Fruit fly (Drosophila melanogaster) whole organism, embryonic: ENCODE results near the gene Fnta.

Experiments used
- ATbp ChIP-seq: fragments of 200-800 bp; sonication (Bioruptor generic); optimal IDR thresholded peaks from 2 replicates; lab custom pipeline; 2017; ENCODE audit warnings: missing biosample characterization, mild to moderate bottlenecking, missing genetic modification characterization, missing genetic modification reagents
- Blimp-1 ChIP-seq: fragments of 200-800 bp; sonication (Bioruptor generic); optimal IDR thresholded peaks from 3 replicates; lab custom pipeline; 2018; ENCODE audit warnings: missing biosample characterization, missing genetic modification characterization, mild to moderate bottlenecking, moderate library complexity, missing genetic modification reagents
- CG10366 ChIP-seq: fragments of 200-800 bp; sonication (Bioruptor generic); IDR thresholded peaks from 2 replicates; pipeline ENCODE4 v1.3.6; 2022; ENCODE audit warnings: missing biosample characterization, missing genetic modification characterization
- CG10431 ChIP-seq: fragments of 200-800 bp; sonication (Bioruptor generic); optimal IDR thresholded peaks from 3 replicates; lab custom pipeline; 2018; ENCODE audit warnings: missing biosample characterization, mild to moderate bottlenecking, missing genetic modification characterization
- CG10979 ChIP-seq: fragments of 200-800 bp; sonication (Bioruptor generic); optimal IDR thresholded peaks from 2 replicates; lab custom pipeline; 2018; ENCODE audit warnings: missing biosample characterization, mild to moderate bottlenecking, missing genetic modification characterization, moderate library complexity
- CG12659 ChIP-seq: fragments of 200-800 bp; sonication (Bioruptor generic); optimal IDR thresholded peaks from 3 replicates; lab custom pipeline; 2017; ENCODE audit warnings: mild to moderate bottlenecking, missing biosample characterization, missing genetic modification reagents, missing genetic modification characterization
- CG13287 ChIP-seq: fragments of 200-800 bp; sonication (Bioruptor generic); IDR thresholded peaks from 2 replicates; pipeline ENCODE4 v1.3.6; 2022; ENCODE audit warnings: missing biosample characterization, missing genetic modification characterization; ENCODE audit not compliant: partially characterized antibody
- CG16813 ChIP-seq: fragments of 200-800 bp; sonication (Bioruptor generic); IDR thresholded peaks from 3 replicates; pipeline ENCODE4 v1.3.6; 2022; ENCODE audit warnings: missing biosample characterization, missing genetic modification characterization; ENCODE audit not compliant: partially characterized antibody
- CG17328 ChIP-seq: fragments of 200-800 bp; sonication (Bioruptor generic); IDR thresholded peaks from 2 replicates; pipeline ENCODE4 v1.3.6; 2022; ENCODE audit warnings: missing biosample characterization, missing genetic modification characterization
- CG17359 ChIP-seq: fragments of 200-800 bp; sonication (Bioruptor generic); optimal IDR thresholded peaks from 3 replicates; lab custom pipeline; 2018; ENCODE audit warnings: missing biosample characterization, mild to moderate bottlenecking, missing genetic modification characterization, moderate library complexity
- CG17802 ChIP-seq: fragments of 200-800 bp; sonication (Bioruptor generic); optimal IDR thresholded peaks from 2 replicates; lab custom pipeline; 2018; ENCODE audit warnings: missing biosample characterization, mild to moderate bottlenecking, missing genetic modification characterization, moderate library complexity
- CG18262 ChIP-seq: fragments of 200-800 bp; optimal IDR thresholded peaks from 3 replicates; lab custom pipeline; 2019; ENCODE audit warnings: missing biosample characterization, mild to moderate bottlenecking, missing genetic modification characterization, moderate library complexity
- CG18476 ChIP-seq: fragments of 200-800 bp; sonication (Bioruptor generic); optimal IDR thresholded peaks from 2 replicates; lab custom pipeline; 2016; ENCODE audit warnings: missing biosample characterization, mild to moderate bottlenecking, missing genetic modification characterization
- CG2875 ChIP-seq: fragments of 200-800 bp; sonication (Bioruptor generic); optimal IDR thresholded peaks from 2 replicates; lab custom pipeline; 2017; ENCODE audit warnings: missing biosample characterization, mild to moderate bottlenecking, missing genetic modification characterization, missing genetic modification reagents
- CG31388 ChIP-seq: fragments of 200-800 bp; sonication (Bioruptor generic); optimal IDR thresholded peaks from 2 replicates; lab custom pipeline; 2016; ENCODE audit warnings: missing biosample characterization, missing genetic modification characterization
- CG4404 ChIP-seq: fragments of 200-800 bp; sonication (Bioruptor generic); IDR thresholded peaks from 2 replicates; pipeline ENCODE4 v1.3.6; 2022; ENCODE audit warnings: missing biosample characterization, missing genetic modification characterization
- CG4854 ChIP-seq: fragments of 200-800 bp; sonication (Bioruptor generic); optimal IDR thresholded peaks from 2 replicates; lab custom pipeline; 2016; ENCODE audit warnings: missing biosample characterization, missing genetic modification characterization, inconsistent platforms
- CG7271 ChIP-seq: fragments of 200-800 bp; sonication (Bioruptor generic); optimal IDR thresholded peaks from 2 replicates; lab custom pipeline; 2018; ENCODE audit warnings: missing biosample characterization, mild to moderate bottlenecking, missing genetic modification characterization, moderate library complexity
- CG7745 ChIP-seq: fragments of 200-800 bp; sonication (Bioruptor generic); optimal IDR thresholded peaks from 2 replicates; lab custom pipeline; 2018; ENCODE audit warnings: missing biosample characterization, mild to moderate bottlenecking, missing genetic modification characterization, moderate library complexity
- CG8944 ChIP-seq: fragments of 200-800 bp; sonication (Bioruptor generic); optimal IDR thresholded peaks from 3 replicates; lab custom pipeline; 2016; ENCODE audit warnings: missing biosample characterization, missing genetic modification characterization
- CG9932 ChIP-seq: fragments of 200-800 bp; sonication (Bioruptor generic); IDR thresholded peaks from 2 replicates; pipeline ENCODE4 v1.3.6; 2022; ENCODE audit warnings: missing biosample characterization, missing genetic modification characterization
- CkIIα-i1 ChIP-seq: fragments of 200-800 bp; sonication (Bioruptor generic); IDR thresholded peaks from 2 replicates; pipeline ENCODE4 v1.3.6; 2022; ENCODE audit warnings: missing biosample characterization, missing genetic modification characterization
- Dll ChIP-seq: fragments of 200-800 bp; sonication (Bioruptor generic); IDR thresholded peaks from 4 replicates; pipeline ENCODE4 v1.3.6; 2022; ENCODE audit warnings: missing biosample characterization, missing genetic modification characterization; ENCODE audit not compliant: partially characterized antibody
- Hmr ChIP-seq: fragments of 200-800 bp; sonication (Bioruptor generic); optimal IDR thresholded peaks from 3 replicates; lab custom pipeline; 2017; ENCODE audit warnings: mild to moderate bottlenecking, missing biosample characterization, missing genetic modification reagents, missing genetic modification characterization
- MTF-1 ChIP-seq: fragments of 200-800 bp; sonication (Bioruptor generic); optimal IDR thresholded peaks from 2 replicates; lab custom pipeline; 2018; ENCODE audit warnings: missing biosample characterization, mild to moderate bottlenecking, missing genetic modification characterization, borderline replicate concordance
- Mes4 ChIP-seq: fragments of 200-800 bp; sonication (Bioruptor generic); optimal IDR thresholded peaks from 2 replicates; lab custom pipeline; 2016; ENCODE audit warnings: missing biosample characterization, missing genetic modification characterization
- Nf-YB ChIP-seq: fragments of 200-800 bp; sonication (Bioruptor generic); optimal IDR thresholded peaks from 3 replicates; lab custom pipeline; 2019; ENCODE audit warnings: missing biosample characterization, mild to moderate bottlenecking, missing genetic modification characterization, moderate library complexity
- Six4 ChIP-seq: fragments of 200-800 bp; sonication (Bioruptor generic); optimal IDR thresholded peaks from 2 replicates; lab custom pipeline; 2016; ENCODE audit warnings: missing biosample characterization, missing genetic modification characterization
- Spps ChIP-seq: fragments of 200-800 bp; sonication (Bioruptor generic); optimal IDR thresholded peaks from 2 replicates; lab custom pipeline; 2018; ENCODE audit warnings: missing biosample characterization, mild to moderate bottlenecking, missing genetic modification characterization
- ab ChIP-seq: fragments of 200-800 bp; sonication (Bioruptor generic); optimal IDR thresholded peaks from 2 replicates; lab custom pipeline; 2016; ENCODE audit warnings: missing biosample characterization, missing genetic modification characterization
- ara ChIP-seq: fragments of 200-800 bp; sonication (Bioruptor generic); IDR thresholded peaks from 2 replicates; pipeline ENCODE4 v1.3.6; 2022; ENCODE audit warnings: missing biosample characterization, missing genetic modification characterization
- ato ChIP-seq: fragments of 200-800 bp; sonication (Bioruptor generic); IDR thresholded peaks from 2 replicates; pipeline ENCODE4 v1.3.6; 2022; ENCODE audit warnings: missing biosample characterization, missing genetic modification characterization; ENCODE audit not compliant: partially characterized antibody
- bab2 ChIP-seq: fragments of 200-800 bp; sonication (Bioruptor generic); optimal IDR thresholded peaks from 2 replicates; lab custom pipeline; 2016; ENCODE audit warnings: missing biosample characterization, missing genetic modification characterization
- btn ChIP-seq: fragments of 200-800 bp; sonication (Bioruptor generic); optimal IDR thresholded peaks from 2 replicates; lab custom pipeline; 2016; ENCODE audit warnings: missing biosample characterization, missing genetic modification characterization
- cwo ChIP-seq: fragments of 200-800 bp; sonication (Bioruptor generic); optimal IDR thresholded peaks from 3 replicates; lab custom pipeline; 2017; ENCODE audit warnings: missing biosample characterization, missing genetic modification characterization, mild to moderate bottlenecking, moderate library complexity, missing genetic modification reagents
- danr ChIP-seq: fragments of 200-800 bp; sonication (Bioruptor generic); IDR thresholded peaks from 2 replicates; pipeline ENCODE4 v1.3.6; 2022; ENCODE audit warnings: missing biosample characterization, missing genetic modification characterization
- dysf ChIP-seq: fragments of 200-800 bp; sonication (Bioruptor generic); IDR thresholded peaks from 3 replicates; pipeline ENCODE4 v1.3.6; 2022; ENCODE audit warnings: missing biosample characterization, missing genetic modification characterization
- ewg ChIP-seq: fragments of 200-800 bp; sonication (Bioruptor generic); optimal IDR thresholded peaks from 3 replicates; lab custom pipeline; 2017; ENCODE audit warnings: mild to moderate bottlenecking, missing biosample characterization, missing genetic modification reagents, missing genetic modification characterization
- eyg ChIP-seq: fragments of 200-800 bp; sonication (Bioruptor generic); optimal IDR thresholded peaks from 3 replicates; lab custom pipeline; 2016; ENCODE audit warnings: missing biosample characterization, missing genetic modification characterization
- gfzf ChIP-seq: fragments of 200-800 bp; sonication (Bioruptor generic); optimal IDR thresholded peaks from 2 replicates; lab custom pipeline; 2016; ENCODE audit warnings: missing biosample characterization, mild to moderate bottlenecking, missing genetic modification characterization, moderate library complexity
- grn ChIP-seq: fragments of 200-800 bp; sonication (Bioruptor generic); optimal IDR thresholded peaks from 3 replicates; lab custom pipeline; 2017; ENCODE audit warnings: missing biosample characterization, missing genetic modification characterization
- hb ChIP-seq: fragments of 200-800 bp; sonication (Bioruptor generic); IDR thresholded peaks from 3 replicates; pipeline ENCODE4 v1.3.6; 2022; ENCODE audit warnings: missing biosample characterization, missing genetic modification characterization; ENCODE audit not compliant: partially characterized antibody
- peb ChIP-seq: fragments of 200-800 bp; sonication (Bioruptor generic); IDR thresholded peaks from 2 replicates; pipeline ENCODE4 v1.3.6; 2022; ENCODE audit warnings: missing biosample characterization, missing genetic modification characterization
- pho ChIP-seq: fragments of 200-800 bp; sonication (Bioruptor generic); optimal IDR thresholded peaks from 2 replicates; lab custom pipeline; 2016; ENCODE audit warnings: missing biosample characterization, missing genetic modification characterization
- psq ChIP-seq: fragments of 200-800 bp; sonication (Bioruptor generic); optimal IDR thresholded peaks from 2 replicates; lab custom pipeline; 2017; ENCODE audit warnings: missing biosample characterization, missing genetic modification characterization
- repo ChIP-seq: fragments of 200-800 bp; sonication (Bioruptor generic); optimal IDR thresholded peaks from 2 replicates; lab custom pipeline; 2016; ENCODE audit warnings: missing biosample characterization, missing genetic modification characterization
- row ChIP-seq: fragments of 200-800 bp; sonication (Bioruptor generic); IDR thresholded peaks from 3 replicates; pipeline ENCODE4 v1.3.6; 2022; ENCODE audit warnings: missing biosample characterization, missing genetic modification characterization
- sim ChIP-seq: fragments of 200-800 bp; sonication (Bioruptor generic); IDR thresholded peaks from 2 replicates; pipeline ENCODE4 v1.3.6; 2022; ENCODE audit warnings: missing biosample characterization, missing genetic modification characterization
- so ChIP-seq: fragments of 200-800 bp; sonication (Bioruptor generic); IDR thresholded peaks from 3 replicates; pipeline ENCODE4 v1.3.6; 2022; ENCODE audit warnings: missing biosample characterization, missing genetic modification characterization
- sqz ChIP-seq: fragments of 200-800 bp; sonication (Bioruptor generic); optimal IDR thresholded peaks from 3 replicates; lab custom pipeline; 2018; ENCODE audit warnings: missing biosample characterization, mild to moderate bottlenecking, missing genetic modification characterization
- tx ChIP-seq: fragments of 200-800 bp; sonication (Bioruptor generic); optimal IDR thresholded peaks from 2 replicates; lab custom pipeline; 2016; ENCODE audit warnings: missing biosample characterization, missing genetic modification characterization

Gene Fnta

dm6 chr2L:4797643-4798042 lies 32.9 kb downstream of the Fnta start (continued):
- TF ChIP-seq sqz (no peak), CG7271 (no peak), Six4 (GFP tag; lab: Kevin White, UChicago) (no peak), CG18262 (peak; percentile 44), Mes4 (GFP tag; lab: Kevin White, UChicago) (no peak), CG16813 (GFP tag; lab: Robert Waterston, UW) (no peak), CG12659 (GFP tag; lab: Kevin White, UChicago) (no peak), ara (peak; percentile 67), cwo (GFP tag; lab: Kevin White, UChicago) (no peak), CkIIα-i1 (no peak), hb (GFP tag; lab: Robert Waterston, UW) (no peak), grn (GFP tag; lab: Kevin White, UChicago) (no peak), sim (GFP tag; lab: Robert Waterston, UW) (no peak), tx (GFP tag; lab: Kevin White, UChicago) (no peak), CG10366 (GFP tag; lab: Robert Waterston, UW) (no peak), eyg (GFP tag; lab: Kevin White, UChicago) (no peak), Nf-YB (GFP tag; lab: Kevin White, UChicago) (no peak), ab (GFP tag; lab: Kevin White, UChicago) (no peak), CG8944 (GFP tag; lab: Kevin White, UChicago) (no peak), CG18476 (GFP tag; lab: Kevin White, UChicago) (no peak), row (GFP tag; lab: Robert Waterston, UW) (no peak), MTF-1 (GFP tag; lab: Kevin White, UChicago) (no peak), Blimp-1 (peak; percentile 84), danr (GFP tag; lab: Robert Waterston, UW) (no peak), Hmr (GFP tag; lab: Kevin White, UChicago) (no peak), CG17802 (tag; lab: Kevin White, UChicago) (no peak), CG10431 (GFP tag; lab: Kevin White, UChicago) (no peak), CG13287 (GFP tag; lab: Robert Waterston, UW) (no peak), CG17359 (tag; lab: Kevin White, UChicago) (no peak), CG10979 (peak; percentile 10), CG9932 (no peak), ewg (GFP tag; lab: Kevin White, UChicago) (no peak), ATbp (GFP tag; lab: Kevin White, UChicago) (no peak), dysf (GFP tag; lab: Robert Waterston, UW) (no peak), psq (GFP tag; lab: Kevin White, UChicago) (no peak), btn (no peak), peb (no peak), CG17328 (GFP tag; lab: Robert Waterston, UW) (no peak), CG2875 (GFP tag; lab: Kevin White, UChicago) (no peak), ato (GFP tag; lab: Robert Waterston, UW) (no peak), pho (GFP tag; lab: Kevin White, UChicago) (no peak), CG7745 (no peak), Dll (GFP tag; lab: Robert Waterston, UW) (no peak), bab2 (no peak), gfzf (GFP tag; lab: Kevin White, UChicago) (no peak), Spps (peak; percentile 17), so (GFP tag; lab: Robert Waterston, UW) (no peak), CG4854 (no peak), CG4404 (GFP tag; lab: Robert Waterston, UW) (peak; percentile 36; the same call in 1 of the 2 replicates), repo (GFP tag; lab: Kevin White, UChicago) (no peak), CG31388 (GFP tag; lab: Kevin White, UChicago) (no peak)
